Fruit fly (Drosophila melanogaster): Measurements from ENCODE around the gene CG34175.

CG34175 gene

DNA sequence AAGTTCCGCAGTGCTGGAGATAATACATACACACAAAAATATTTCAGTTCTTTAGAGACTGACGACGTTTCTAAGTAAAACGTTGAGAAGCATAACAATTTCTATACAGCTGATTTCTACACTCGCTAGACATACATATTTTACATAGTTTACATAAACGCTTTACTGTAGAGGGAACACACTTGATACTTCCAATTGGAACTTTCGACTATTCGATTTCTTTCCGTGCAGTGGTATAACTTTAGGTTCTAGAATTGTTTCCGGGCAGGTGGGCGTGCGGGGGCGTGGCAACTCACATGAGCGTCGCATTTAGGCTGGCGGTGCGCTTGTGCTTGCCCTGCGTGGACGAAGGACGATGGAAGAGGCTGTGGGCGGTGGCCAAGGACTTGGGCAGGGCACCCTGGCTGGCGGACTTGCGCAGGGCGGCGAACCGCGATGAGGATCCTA lies 25.3 kb upstream of the CG34175 start (continued):
- peak; percentile 22; the same call in 1 of the 3 replicates for TF ChIP-seq vnd (GFP tag; IDR thresholded peaks at IDR 0.05; ENCODE audit: partially characterized antibody)
- TF ChIP-seq CG9215 (GFP tag; IDR thresholded peaks at IDR 0.05): no peak
- TF ChIP-seq CG15073 (GFP tag; optimal IDR thresholded peaks at IDR 0.05): no peak
- TF ChIP-seq PHDP (tag; optimal IDR thresholded peaks at IDR 0.05): peak; percentile 7
- TF ChIP-seq CG9727 (GFP tag; optimal IDR thresholded peaks at IDR 0.05): no peak
- TF ChIP-seq Hr78 (GFP tag; optimal IDR thresholded peaks at IDR 0.05): no peak
- no peak for TF ChIP-seq usp (GFP tag; optimal IDR thresholded peaks at IDR 0.05)
- no peak for TF ChIP-seq otp (GFP tag; IDR thresholded peaks at IDR 0.05)
- TF ChIP-seq NK7.1 (GFP tag; optimal IDR thresholded peaks at IDR 0.05): no peak
- TF ChIP-seq Camta (GFP tag; optimal IDR thresholded peaks at IDR 0.05): no peak
- TF ChIP-seq ara (GFP tag; IDR thresholded peaks at IDR 0.05): peak; percentile 50
- no peak for TF ChIP-seq CG10274 (GFP tag; optimal IDR thresholded peaks at IDR 0.05)
- no peak for TF ChIP-seq NC2α (GFP tag; optimal IDR thresholded peaks at IDR 0.05)
- no peak for TF ChIP-seq CG7271 (tag; optimal IDR thresholded peaks at IDR 0.05)
- no peak for TF ChIP-seq CG7372 (GFP tag; IDR thresholded peaks at IDR 0.05)
- no peak for TF ChIP-seq CG11695 (GFP tag; IDR thresholded peaks at IDR 0.05)
- no peak for TF ChIP-seq nau (GFP tag; optimal IDR thresholded peaks at IDR 0.05)
- TF ChIP-seq CG9609 (GFP tag; optimal IDR thresholded peaks at IDR 0.05): peak; percentile 2
- peak; percentile 2 for TF ChIP-seq Hsf (GFP tag; optimal IDR thresholded peaks at IDR 0.05)
- peak; percentile 21 for TF ChIP-seq CG2712 (tag; optimal IDR thresholded peaks at IDR 0.05)
- no peak for TF ChIP-seq CG12071 (GFP tag; optimal IDR thresholded peaks at IDR 0.05)
- TF ChIP-seq cas (GFP tag; IDR thresholded peaks at IDR 0.05): no peak
- no peak for TF ChIP-seq CG14050 (GFP tag; IDR thresholded peaks at IDR 0.05)
- no peak for TF ChIP-seq CG17829 (tag; optimal IDR thresholded peaks at IDR 0.05)
- TF ChIP-seq CG1647 (GFP tag; optimal IDR thresholded peaks at IDR 0.05): no peak
- TF ChIP-seq CG18011 (GFP tag; optimal IDR thresholded peaks at IDR 0.05): no peak
- TF ChIP-seq CG16813 (GFP tag; IDR thresholded peaks at IDR 0.05; ENCODE audit: partially characterized antibody): peak; percentile 47
- no peak for TF ChIP-seq seq (GFP tag; IDR thresholded peaks at IDR 0.05)
- TF ChIP-seq ab (GFP tag; optimal IDR thresholded peaks at IDR 0.05): no peak
- TF ChIP-seq CG10565 (GFP tag; optimal IDR thresholded peaks at IDR 0.05): no peak
- no peak for TF ChIP-seq CG32772 (GFP tag; IDR thresholded peaks at IDR 0.05)
- no peak for TF ChIP-seq CG7786 (GFP tag; optimal IDR thresholded peaks at IDR 0.05)
- no peak for TF ChIP-seq ken (GFP tag; IDR thresholded peaks at IDR 0.05)
- TF ChIP-seq Sox100B (GFP tag; optimal IDR thresholded peaks at IDR 0.05): no peak
- no peak for TF ChIP-seq CHES-1-like (GFP tag; optimal IDR thresholded peaks at IDR 0.05)
- TF ChIP-seq CG12104 (GFP tag; optimal IDR thresholded peaks at IDR 0.05): peak; percentile 2
- TF ChIP-seq CG10321 (GFP tag; IDR thresholded peaks at IDR 0.05): no peak
- TF ChIP-seq Ets65A (GFP tag): peak; percentile 91
- no peak for TF ChIP-seq Lhr (GFP tag; optimal IDR thresholded peaks at IDR 0.05)
- TF ChIP-seq CG5245 (GFP tag; optimal IDR thresholded peaks at IDR 0.05): no peak
- no peak for TF ChIP-seq C15 (GFP tag; IDR thresholded peaks at IDR 0.05)
- TF ChIP-seq Dad (GFP tag; optimal IDR thresholded peaks at IDR 0.05): no peak
- no peak for TF ChIP-seq wor (GFP tag; IDR thresholded peaks at IDR 0.05)
- no peak for TF ChIP-seq HHEX (GFP tag; optimal IDR thresholded peaks at IDR 0.05)
- TF ChIP-seq Kr (GFP tag; optimal IDR thresholded peaks at IDR 0.05): no peak
- no peak for TF ChIP-seq hkb (optimal IDR thresholded peaks at IDR 0.05)
- TF ChIP-seq hkb (GFP tag; IDR thresholded peaks at IDR 0.05): peak; percentile 12; the same call in 1 of the 2 replicates
- peak; percentile 16 for TF ChIP-seq Sox102F (GFP tag; optimal IDR thresholded peaks at IDR 0.05)
- TF ChIP-seq stc (GFP tag; IDR thresholded peaks at IDR 0.05): no peak
- no peak for TF ChIP-seq slp2 (GFP tag; optimal IDR thresholded peaks at IDR 0.05)
- TF ChIP-seq CG8388 (GFP tag; optimal IDR thresholded peaks at IDR 0.05): no peak
- TF ChIP-seq CG10654 (GFP tag; optimal IDR thresholded peaks at IDR 0.05): no peak
- no peak for TF ChIP-seq al (GFP tag; IDR thresholded peaks at IDR 0.05)
